Fruit fly (Drosophila melanogaster) whole organism: Measurements from ENCODE around the gene ND-42.
A peak's percentile ranks its signal among the peaks of the same experiment; 100 is the strongest.

Source experiments
- CG8478 ChIP-seq: fragments of >200 bp; optimal IDR thresholded peaks from 2 replicates; lab custom pipeline; 2018; ENCODE audit warnings: inconsistent platforms
- Dll ChIP-seq: fragments of >200 bp; optimal IDR thresholded peaks from 2 replicates; lab custom pipeline; 2017
- EcR ChIP-seq, 2 experiments: fragments of >200 bp; optimal IDR thresholded peaks; 2 replicates each; lab custom pipeline; 2017; ENCODE audit warnings: missing biosample characterization in 2 of 2, missing genetic modification characterization in 2 of 2, missing genetic modification reagents in 2 of 2
- pan ChIP-seq: fragments of >200 bp; optimal IDR thresholded peaks from 2 replicates; lab custom pipeline; 2017
- psq ChIP-seq: fragments of >200 bp; optimal IDR thresholded peaks from 2 replicates; lab custom pipeline; 2017
- usp ChIP-seq: fragments of >200 bp; optimal IDR thresholded peaks from 2 replicates; lab custom pipeline; 2017; ENCODE audit warnings: missing biosample characterization, missing genetic modification characterization, mixed read lengths

Gene ND-42

dm6 chr3R:22041625-22042282 lies 14.2 kb downstream of the ND-42 start, which contains the start of gene how:
Gene how, plus strand, starts transcription at chr3R:22042191.
- TF ChIP-seq psq (lab: Kevin White, UChicago) (no peak), CG8478 (lab: Kevin White, UChicago) (no peak), Dll (peak; percentile 43), EcR (GFP tag; optimal IDR thresholded peaks at IDR 0.05; lab: Kevin White, UChicago) (no peak), pan (lab: Kevin White, UChicago) (no peak), usp (no peak)

dm6 chr3R:22042283-22042875 lies 14.9 kb downstream of the ND-42 start:
- no peak for TF ChIP-seq pan (lab: Kevin White, UChicago)

dm6 chr3R:22042982-22043381 lies 15.5 kb downstream of the ND-42 start:
- TF ChIP-seq Dll (no peak), CG8478 (lab: Kevin White, UChicago) (no peak), usp (no peak), pan (lab: Kevin White, UChicago) (no peak)

- TF ChIP-seq usp (no peak), EcR (GFP tag; optimal IDR thresholded peaks at IDR 0.05; lab: Kevin White, UChicago) (peak; percentile 8 to 74)
Observed at dm6 chr3R:22043748-22044402, 16.4 kb downstream of the ND-42 start.

- TF ChIP-seq pan (lab: Kevin White, UChicago) (no peak), CG8478 (lab: Kevin White, UChicago) (no peak), psq (lab: Kevin White, UChicago) (no peak), usp (no peak), EcR (GFP tag; optimal IDR thresholded peaks at IDR 0.05; lab: Kevin White, UChicago) (no peak), Dll (no peak)
Observed at dm6 chr3R:22044443-22044970, 17.0 kb downstream of the ND-42 start.

dm6 chr3R:22046231-22046630 lies 18.7 kb downstream of the ND-42 start:
- no peak for TF ChIP-seq Dll
- no peak for TF ChIP-seq usp
- no peak for TF ChIP-seq psq (lab: Kevin White, UChicago)
- TF ChIP-seq pan (lab: Kevin White, UChicago) = no peak
- TF ChIP-seq EcR (GFP tag; optimal IDR thresholded peaks at IDR 0.05; lab: Kevin White, UChicago) = no peak
- no peak for TF ChIP-seq CG8478 (lab: Kevin White, UChicago)

dm6 chr3R:22046723-22047122 lies 19.2 kb downstream of the ND-42 start:
- TF ChIP-seq pan (lab: Kevin White, UChicago) (no peak), psq (lab: Kevin White, UChicago) (no peak), CG8478 (lab: Kevin White, UChicago) (no peak), Dll (no peak), usp (no peak), EcR (GFP tag; optimal IDR thresholded peaks at IDR 0.05; lab: Kevin White, UChicago) (no peak)

dm6 chr3R:22047412-22047811 lies 19.9 kb downstream of the ND-42 start:
- TF ChIP-seq psq (lab: Kevin White, UChicago) = no peak
- TF ChIP-seq usp = no peak

- no peak for TF ChIP-seq EcR (GFP tag; optimal IDR thresholded peaks at IDR 0.05; lab: Kevin White, UChicago)
- TF ChIP-seq usp = no peak
- TF ChIP-seq pan (lab: Kevin White, UChicago) = no peak
Observed at dm6 chr3R:22049134-22049796, 21.8 kb downstream of the ND-42 start.

- TF ChIP-seq pan (lab: Kevin White, UChicago) (no peak), CG8478 (lab: Kevin White, UChicago) (no peak), psq (lab: Kevin White, UChicago) (no peak), usp (no peak), EcR (GFP tag; optimal IDR thresholded peaks at IDR 0.05; lab: Kevin White, UChicago) (no peak), Dll (no peak)
Observed at dm6 chr3R:22052235-22052634, 24.7 kb downstream of the ND-42 start.

- TF ChIP-seq CG8478 (lab: Kevin White, UChicago) (no peak), pan (lab: Kevin White, UChicago) (no peak), EcR (GFP tag; optimal IDR thresholded peaks at IDR 0.05; lab: Kevin White, UChicago) (no peak), psq (lab: Kevin White, UChicago) (no peak), usp (no peak), Dll (no peak)
Observed at dm6 chr3R:22053202-22053601, 25.7 kb downstream of the ND-42 start.

dm6 chr3R:22053740-22054139 lies 26.2 kb downstream of the ND-42 start:
- TF ChIP-seq EcR (GFP tag; optimal IDR thresholded peaks at IDR 0.05; lab: Kevin White, UChicago) (no peak), usp (no peak), CG8478 (lab: Kevin White, UChicago) (no peak), psq (lab: Kevin White, UChicago) (no peak), pan (lab: Kevin White, UChicago) (no peak), Dll (no peak)
